Worm (Caenorhabditis elegans) whole organism, young adult: Measurements from ENCODE around the gene nuc-1.

Source experiments
- B0035.1 ChIP-seq: sonication (generic microtip); optimal IDR thresholded peaks from 2 replicates; lab custom pipeline; 2016; ENCODE audit warnings: missing genetic modification characterization, mild to moderate bottlenecking, missing compliant biosample characterization, missing genotype, missing genetic modification reagents
- C06A6.2 ChIP-seq: fragments of 200-800 bp; sonication (Bioruptor generic); conservative IDR thresholded peaks from 2 replicates; pipeline ENCODE4 v1.3.6; 2022; ENCODE audit warnings: missing genetic modification characterization, missing compliant biosample characterization
- F52B5.7 ChIP-seq: sonication (generic microtip); optimal IDR thresholded peaks from 2 replicates; lab custom pipeline; 2016; ENCODE audit warnings: mild to moderate bottlenecking, missing genetic modification characterization, missing compliant biosample characterization
- F55B11.4 ChIP-seq: sonication (generic microtip); optimal IDR thresholded peaks from 2 replicates; lab custom pipeline; 2016; ENCODE audit warnings: missing compliant biosample characterization, missing genetic modification characterization, borderline replicate concordance; ENCODE audit not compliant: insufficient read depth
- F57A8.1 ChIP-seq: fragments of 200-800 bp; sonication (Bioruptor generic); optimal IDR thresholded peaks from 2 replicates; lab custom pipeline; 2018; ENCODE audit warnings: mild to moderate bottlenecking, missing genetic modification characterization, moderate library complexity, missing compliant biosample characterization
- F57C9.4 ChIP-seq: sonication (generic microtip); optimal IDR thresholded peaks from 2 replicates; lab custom pipeline; 2017; ENCODE audit warnings: mild to moderate bottlenecking, missing genetic modification characterization, missing compliant biosample characterization
- K11D2.4 ChIP-seq: fragments of 200-800 bp; sonication (Bioruptor generic); IDR thresholded peaks from 2 replicates; pipeline ENCODE4 v1.3.6; 2022; ENCODE audit warnings: missing genetic modification reagents, missing genetic modification characterization, missing compliant biosample characterization
- T26A5.8 ChIP-seq: sonication (generic microtip); optimal IDR thresholded peaks from 2 replicates; lab custom pipeline; 2016; ENCODE audit warnings: missing genetic modification characterization, missing compliant biosample characterization
- Y53G8AR.9 ChIP-seq: fragments of 200-800 bp; sonication (Bioruptor generic); conservative IDR thresholded peaks from 2 replicates; pipeline ENCODE4 v1.3.6; 2022; ENCODE audit warnings: missing genetic modification reagents, missing genetic modification characterization, missing compliant biosample characterization
- Y67H2A.10 ChIP-seq: fragments of 200-800 bp; sonication (Bioruptor generic); conservative IDR thresholded peaks from 2 replicates; pipeline ENCODE4 v1.3.6; 2022; ENCODE audit warnings: missing genetic modification reagents, missing genetic modification characterization, missing compliant biosample characterization
- Y79H2A.3 ChIP-seq: fragments of 200-800 bp; sonication (Bioruptor generic); conservative IDR thresholded peaks from 2 replicates; pipeline ENCODE4 v1.3.6; 2022; ENCODE audit warnings: missing genetic modification reagents, missing genetic modification characterization, missing compliant biosample characterization
- Y95B8A.8 ChIP-seq: fragments of 200-800 bp; sonication (Bioruptor generic); IDR thresholded peaks from 2 replicates; pipeline ENCODE4 v1.3.6; 2022; ENCODE audit warnings: missing genetic modification reagents, missing genetic modification characterization, missing compliant biosample characterization
- ZK185.1 ChIP-seq: sonication (generic microtip); optimal IDR thresholded peaks from 2 replicates; lab custom pipeline; 2016; ENCODE audit warnings: mild to moderate bottlenecking, missing genetic modification characterization, missing compliant biosample characterization; ENCODE audit not compliant: poor library complexity, severe bottlenecking
- attf-6 ChIP-seq: fragments of 200-800 bp; sonication (Bioruptor generic); IDR thresholded peaks from 2 replicates; pipeline ENCODE4 v1.3.6; 2022; ENCODE audit warnings: missing genetic modification reagents, missing genetic modification characterization, missing compliant biosample characterization
- bed-2 ChIP-seq: fragments of 200-800 bp; sonication (Bioruptor generic); IDR thresholded peaks from 2 replicates; pipeline ENCODE4 v1.3.6; 2022; ENCODE audit warnings: missing genetic modification reagents, missing genetic modification characterization, missing compliant biosample characterization
- ccch-3 ChIP-seq: fragments of 200-800 bp; sonication (Bioruptor generic); optimal IDR thresholded peaks from 2 replicates; lab custom pipeline; 2018; ENCODE audit warnings: mild to moderate bottlenecking, missing genetic modification characterization, missing compliant biosample characterization
- cebp-2 ChIP-seq: fragments of 200-800 bp; sonication (Bioruptor generic); IDR thresholded peaks from 2 replicates; pipeline ENCODE4 v1.3.6; 2022; ENCODE audit warnings: missing genetic modification characterization, missing compliant biosample characterization
- ceh-58 ChIP-seq: fragments of 200-800 bp; sonication (Bioruptor generic); IDR thresholded peaks from 2 replicates; pipeline ENCODE4 v1.3.6; 2022; ENCODE audit warnings: missing genetic modification characterization, missing compliant biosample characterization
- die-1 ChIP-seq: sonication (generic microtip); optimal IDR thresholded peaks from 2 replicates; lab custom pipeline; 2016; ENCODE audit warnings: missing genotype, mild to moderate bottlenecking, missing genetic modification characterization, missing compliant biosample characterization
- egl-44 ChIP-seq: fragments of 200-800 bp; sonication (Bioruptor generic); IDR thresholded peaks from 2 replicates; pipeline ENCODE4 v1.3.6; 2022; ENCODE audit warnings: missing genetic modification reagents, missing genetic modification characterization, missing compliant biosample characterization
- gei-17 ChIP-seq: fragments of 200-800 bp; sonication (Bioruptor generic); optimal IDR thresholded peaks from 2 replicates; lab custom pipeline; 2018; ENCODE audit warnings: mild to moderate bottlenecking, missing genetic modification characterization, missing compliant biosample characterization
- him-1 ChIP-seq: sonication (generic microtip); optimal IDR thresholded peaks from 2 replicates; lab custom pipeline; 2016; ENCODE audit warnings: missing genotype, missing genetic modification reagents, missing genetic modification characterization, missing compliant biosample characterization
- hlh-26 ChIP-seq: fragments of 200-800 bp; sonication (Bioruptor generic); conservative IDR thresholded peaks from 2 replicates; pipeline ENCODE4 v1.3.6; 2022; ENCODE audit warnings: missing genetic modification reagents, missing genetic modification characterization, missing compliant biosample characterization
- hsf-1 ChIP-seq: fragments of 200-800 bp; sonication (Bioruptor generic); IDR thresholded peaks from 2 replicates; pipeline ENCODE4 v1.3.6; 2022; ENCODE audit warnings: missing genetic modification reagents, missing genetic modification characterization, missing compliant biosample characterization
- lag-1 ChIP-seq: fragments of 200-800 bp; sonication (Bioruptor generic); IDR thresholded peaks from 2 replicates; pipeline ENCODE4 v1.3.6; 2022; ENCODE audit warnings: missing genetic modification reagents, missing genetic modification characterization, missing compliant biosample characterization
- let-607 ChIP-seq, 2 experiments: fragments of 200-800 bp in 1 of 2; sonication (Bioruptor generic) in 1 of 2; sonication (generic microtip) in 1 of 2; optimal IDR thresholded peaks; 2 replicates each; lab custom pipeline; 2016 to 2018; ENCODE audit warnings: mild to moderate bottlenecking in 2 of 2, missing compliant biosample characterization in 2 of 2, missing genetic modification characterization in 2 of 2, moderate library complexity in 2 of 2, missing genotype in 1 of 2
- lir-1 ChIP-seq: fragments of 200-800 bp; sonication (Bioruptor generic); conservative IDR thresholded peaks from 2 replicates; pipeline ENCODE4 v1.3.6; 2022; ENCODE audit warnings: missing genetic modification reagents, missing genetic modification characterization, missing compliant biosample characterization
- lsl-1 ChIP-seq: fragments of 200-800 bp; sonication (Bioruptor generic); optimal IDR thresholded peaks from 2 replicates; lab custom pipeline; 2018; ENCODE audit warnings: mild to moderate bottlenecking, missing genetic modification characterization, moderate library complexity, missing compliant biosample characterization
- lsy-27 ChIP-seq: sonication (generic microtip); optimal IDR thresholded peaks from 2 replicates; lab custom pipeline; 2017; ENCODE audit warnings: missing genetic modification characterization, mild to moderate bottlenecking, missing compliant biosample characterization, antibody characterized with exemption, missing genotype, borderline replicate concordance; ENCODE audit not compliant: insufficient read depth
- madf-10 ChIP-seq: sonication (generic microtip); optimal IDR thresholded peaks from 2 replicates; lab custom pipeline; 2016; ENCODE audit warnings: mild to moderate bottlenecking, missing genetic modification characterization, missing compliant biosample characterization
- madf-6 ChIP-seq: fragments of 200-800 bp; sonication (Bioruptor generic); IDR thresholded peaks from 2 replicates; pipeline ENCODE4 v1.3.6; 2022; ENCODE audit warnings: missing genetic modification reagents, missing genetic modification characterization, missing compliant biosample characterization
- nhr-120 ChIP-seq: fragments of 200-800 bp; sonication (Bioruptor generic); IDR thresholded peaks from 2 replicates; pipeline ENCODE4 v1.3.6; 2022; ENCODE audit warnings: missing genetic modification characterization, missing compliant biosample characterization
- nhr-179 ChIP-seq: sonication (generic microtip); optimal IDR thresholded peaks from 2 replicates; lab custom pipeline; 2016; ENCODE audit warnings: mild to moderate bottlenecking, missing genetic modification characterization, missing compliant biosample characterization
- nhr-80 ChIP-seq: sonication (generic microtip); optimal IDR thresholded peaks from 2 replicates; lab custom pipeline; 2016; ENCODE audit warnings: missing genetic modification characterization, missing compliant biosample characterization
- unc-130 ChIP-seq: sonication (generic microtip); optimal IDR thresholded peaks from 2 replicates; lab custom pipeline; 2016; ENCODE audit warnings: missing genetic modification reagents, missing genetic modification characterization, missing compliant biosample characterization
- zfh-2 ChIP-seq: fragments of 200-800 bp; sonication (Bioruptor generic); conservative IDR thresholded peaks from 2 replicates; pipeline ENCODE4 v1.3.6; 2022; ENCODE audit warnings: missing genetic modification reagents, missing genetic modification characterization, missing compliant biosample characterization
- zim-3 ChIP-seq: sonication (generic microtip); optimal IDR thresholded peaks from 2 replicates; lab custom pipeline; 2017; ENCODE audit warnings: mild to moderate bottlenecking, missing genetic modification characterization, moderate library complexity, missing compliant biosample characterization

The nuc-1 gene

ce11 chrX:9504221-9504620, 35.5 kb upstream of the nuc-1 start:
- TF ChIP-seq ccch-3 (GFP tag; lab: Kevin White, UChicago) (no peak), ZK185.1 (tag; lab: Kevin White, UChicago) (no peak), B0035.1 (no peak), nhr-179 (tag; lab: Kevin White, UChicago) (no peak), attf-6 (GFP tag; lab: Robert Waterston, UW) (no peak), zim-3 (no peak), Y79H2A.3 (GFP tag; lab: Robert Waterston, UW) (no peak), nhr-80 (tag; lab: Kevin White, UChicago) (no peak), T26A5.8 (no peak), Y67H2A.10 (GFP tag; lab: Robert Waterston, UW) (no peak), Y53G8AR.9 (GFP tag; lab: Robert Waterston, UW) (no peak), lsl-1 (GFP tag; lab: Kevin White, UChicago) (no peak), him-1 (tag; lab: Kevin White, UChicago) (no peak)

DNA sequence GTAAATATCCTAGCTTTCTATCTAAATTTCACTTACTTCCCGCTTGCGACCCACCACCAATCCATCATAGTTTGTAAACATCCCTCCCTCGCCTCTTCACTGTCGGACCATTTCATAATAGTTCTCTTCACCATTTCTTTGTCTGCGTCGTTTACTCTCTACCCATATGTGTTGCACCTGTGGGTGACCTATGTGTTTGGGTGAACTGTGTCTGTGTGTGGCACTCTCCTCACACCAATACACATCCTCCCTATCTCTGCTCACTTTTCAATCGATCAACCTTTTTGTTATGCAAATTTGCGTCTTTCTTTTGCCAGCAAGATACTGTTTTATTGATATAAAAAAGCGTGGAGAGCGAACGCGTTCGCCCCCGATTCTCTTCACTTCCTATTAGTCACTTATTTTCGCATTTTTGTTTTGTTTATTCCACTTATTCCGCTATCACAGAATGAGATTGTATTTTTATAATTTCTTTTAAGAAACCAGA, 34.8 kb upstream of the nuc-1 start:
- no peak for TF ChIP-seq unc-130 (GFP tag; lab: Kevin White, UChicago)
- no peak for TF ChIP-seq madf-10 (tag; lab: Kevin White, UChicago)
- no peak for TF ChIP-seq bed-2
- no peak for TF ChIP-seq madf-6 (GFP tag; lab: Robert Waterston, UW)
- no peak for TF ChIP-seq cebp-2 (GFP tag; lab: Robert Waterston, UW)
- TF ChIP-seq lag-1 (GFP tag; lab: Robert Waterston, UW) = no peak
- no peak for TF ChIP-seq F57C9.4
- TF ChIP-seq, all 124 proteins: peak for 0

DNA sequence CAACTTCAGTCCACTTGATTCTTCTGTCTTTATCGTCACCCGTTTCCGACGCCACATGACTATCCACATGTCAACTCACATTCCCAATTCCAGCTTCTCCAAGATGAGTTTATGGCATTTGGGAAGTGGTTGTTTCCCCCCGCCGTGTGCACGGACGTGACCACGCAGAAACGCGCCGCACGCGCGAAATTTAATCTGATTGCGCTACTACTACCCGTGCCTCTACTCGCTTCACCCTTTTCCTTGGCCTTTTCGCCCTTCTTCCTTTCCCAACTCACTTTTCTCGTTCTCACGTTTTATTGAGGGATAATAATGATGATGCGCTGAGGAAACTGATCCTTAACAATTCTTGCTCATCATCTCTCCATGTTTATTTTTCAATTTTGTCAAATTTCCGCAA, 33.4 kb upstream of the nuc-1 start:
- TF ChIP-seq zfh-2 (GFP tag; lab: Robert Waterston, UW) = peak; percentile 48; the same call in 1 of the 2 replicates
- TF ChIP-seq F52B5.7 (tag; lab: Kevin White, UChicago) = no peak
- TF ChIP-seq madf-6 (GFP tag; lab: Robert Waterston, UW) = 0 out of 2 replicates have a peak, but pooled peaks have one; percentile 9
- no peak for TF ChIP-seq F57C9.4
- TF ChIP-seq bed-2 = no peak
- no peak for TF ChIP-seq F55B11.4 (tag; lab: Kevin White, UChicago)

ce11 chrX:9508426-9509010, 31.2 kb upstream of the nuc-1 start:
- TF ChIP-seq him-1 (tag; lab: Kevin White, UChicago) = no peak
- no peak for TF ChIP-seq lir-1 (GFP tag; lab: Robert Waterston, UW)
- TF ChIP-seq Y95B8A.8 = no peak
- no peak for TF ChIP-seq nhr-120
- no peak for TF ChIP-seq C06A6.2 (GFP tag; lab: Robert Waterston, UW)
- TF ChIP-seq B0035.1 = no peak
- no peak for TF ChIP-seq F57A8.1 (GFP tag; lab: Kevin White, UChicago)
- TF ChIP-seq hsf-1 = no peak
- TF ChIP-seq die-1 = no peak
- TF ChIP-seq ccch-3 (GFP tag; lab: Kevin White, UChicago) = no peak
- TF ChIP-seq gei-17 = no peak
- TF ChIP-seq ceh-58 (GFP tag; lab: Robert Waterston, UW) = no peak
- no peak for TF ChIP-seq hlh-26 (GFP tag; lab: Robert Waterston, UW)
- no peak for TF ChIP-seq madf-10 (tag; lab: Kevin White, UChicago)
- no peak for TF ChIP-seq K11D2.4 (GFP tag; lab: Robert Waterston, UW)
- TF ChIP-seq egl-44 (GFP tag; lab: Robert Waterston, UW) = no peak
- no peak for TF ChIP-seq let-607 (tag; optimal IDR thresholded peaks at IDR 0.05; lab: Kevin White, UChicago)
- TF ChIP-seq lsy-27 (tag; lab: Kevin White, UChicago) = no peak
